Fruit fly (Drosophila melanogaster) whole organism, embryonic: ENCODE results near the gene CG14277.

Experiments used
- ATbp ChIP-seq: fragments of 200-800 bp; sonication (Bioruptor generic); optimal IDR thresholded peaks from 2 replicates; lab custom pipeline; 2017; ENCODE audit warnings: missing biosample characterization, mild to moderate bottlenecking, missing genetic modification characterization, missing genetic modification reagents
- Ada2b ChIP-seq: fragments of 200-800 bp; sonication (Bioruptor generic); IDR thresholded peaks from 2 replicates; pipeline ENCODE4 v1.3.6; 2022; ENCODE audit warnings: missing biosample characterization, missing genetic modification characterization
- Asciz ChIP-seq: fragments of 200-800 bp; sonication (Bioruptor generic); optimal IDR thresholded peaks from 2 replicates; lab custom pipeline; 2017; ENCODE audit warnings: missing biosample characterization, mild to moderate bottlenecking, missing genetic modification characterization, missing genetic modification reagents
- CG10147 ChIP-seq: fragments of 200-800 bp; sonication (Bioruptor generic); optimal IDR thresholded peaks from 2 replicates; lab custom pipeline; 2019; ENCODE audit warnings: missing biosample characterization, mild to moderate bottlenecking, missing genetic modification characterization, moderate library complexity
- CG10267 ChIP-seq: fragments of 200-800 bp; sonication (Bioruptor generic); optimal IDR thresholded peaks from 2 replicates; lab custom pipeline; 2018; ENCODE audit warnings: missing biosample characterization, mild to moderate bottlenecking, missing genetic modification characterization, moderate library complexity
- CG10543 ChIP-seq: fragments of 200-800 bp; sonication (Bioruptor generic); optimal IDR thresholded peaks from 3 replicates; lab custom pipeline; 2017; ENCODE audit warnings: missing biosample characterization, mild to moderate bottlenecking, missing genetic modification characterization, moderate library complexity
- CG10979 ChIP-seq: fragments of 200-800 bp; sonication (Bioruptor generic); optimal IDR thresholded peaks from 2 replicates; lab custom pipeline; 2018; ENCODE audit warnings: missing biosample characterization, mild to moderate bottlenecking, missing genetic modification characterization, moderate library complexity
- CG11398 ChIP-seq: fragments of 200-800 bp; sonication (Bioruptor generic); optimal IDR thresholded peaks from 2 replicates; lab custom pipeline; 2016; ENCODE audit warnings: missing biosample characterization, missing genetic modification characterization
- CG11504 ChIP-seq: fragments of 200-800 bp; sonication (Bioruptor generic); optimal IDR thresholded peaks from 3 replicates; lab custom pipeline; 2019; ENCODE audit warnings: missing biosample characterization, mild to moderate bottlenecking, missing genetic modification characterization, moderate library complexity
- CG13123 ChIP-seq: fragments of 200-800 bp; sonication (Bioruptor generic); optimal IDR thresholded peaks from 2 replicates; lab custom pipeline; 2016; ENCODE audit warnings: missing biosample characterization, missing genetic modification characterization
- CG14441 ChIP-seq: fragments of 200-800 bp; sonication (Bioruptor generic); IDR thresholded peaks from 2 replicates; pipeline ENCODE4 v1.3.6; 2022; ENCODE audit warnings: missing biosample characterization, missing genetic modification characterization
- CG15269 ChIP-seq: fragments of 200-800 bp; sonication (Bioruptor generic); optimal IDR thresholded peaks from 2 replicates; lab custom pipeline; 2018; ENCODE audit warnings: missing biosample characterization, mild to moderate bottlenecking, missing genetic modification characterization, moderate library complexity
- CG15479 ChIP-seq: fragments of 200-800 bp; sonication (Bioruptor generic); optimal IDR thresholded peaks from 3 replicates; lab custom pipeline; 2019; ENCODE audit warnings: missing biosample characterization, mild to moderate bottlenecking, missing genetic modification characterization, moderate library complexity
- CG1603 ChIP-seq: fragments of 200-800 bp; sonication (Bioruptor generic); optimal IDR thresholded peaks from 2 replicates; lab custom pipeline; 2019; ENCODE audit warnings: missing biosample characterization, mild to moderate bottlenecking, missing genetic modification characterization, moderate library complexity
- CG30403 ChIP-seq: fragments of 200-800 bp; sonication (Bioruptor generic); optimal IDR thresholded peaks from 3 replicates; lab custom pipeline; 2016; ENCODE audit warnings: missing biosample characterization, missing genetic modification characterization
- CG3847 ChIP-seq: fragments of 200-800 bp; sonication (Bioruptor generic); IDR thresholded peaks from 2 replicates; pipeline ENCODE4 v1.3.6; 2022; ENCODE audit warnings: missing biosample characterization, missing genetic modification characterization
- CG4854 ChIP-seq: fragments of 200-800 bp; sonication (Bioruptor generic); optimal IDR thresholded peaks from 2 replicates; lab custom pipeline; 2016; ENCODE audit warnings: missing biosample characterization, missing genetic modification characterization, inconsistent platforms
- CG5953 ChIP-seq: fragments of 200-800 bp; sonication (Bioruptor generic); IDR thresholded peaks from 2 replicates; pipeline ENCODE4 v1.3.6; 2022; ENCODE audit warnings: missing biosample characterization, missing genetic modification characterization
- CG6272 ChIP-seq: fragments of 200-800 bp; sonication (Bioruptor generic); IDR thresholded peaks from 2 replicates; pipeline ENCODE4 v1.3.6; 2022; ENCODE audit warnings: missing biosample characterization, missing genetic modification characterization
- CG6689 ChIP-seq: fragments of 200-800 bp; sonication (Bioruptor generic); IDR thresholded peaks from 2 replicates; pipeline ENCODE4 v1.3.6; 2022; ENCODE audit warnings: missing biosample characterization, missing genetic modification characterization
- CG6791 ChIP-seq: fragments of 200-800 bp; sonication (Bioruptor generic); IDR thresholded peaks from 3 replicates; pipeline ENCODE4 v1.3.6; 2022; ENCODE audit warnings: missing biosample characterization, missing genetic modification characterization; ENCODE audit not compliant: partially characterized antibody
- CG6854 ChIP-seq: fragments of 200-800 bp; sonication (Bioruptor generic); optimal IDR thresholded peaks from 3 replicates; lab custom pipeline; 2017; ENCODE audit warnings: missing biosample characterization, mild to moderate bottlenecking, missing genetic modification characterization
- CG8359 ChIP-seq: fragments of 200-800 bp; sonication (Bioruptor generic); optimal IDR thresholded peaks from 2 replicates; lab custom pipeline; 2017; ENCODE audit warnings: missing biosample characterization, mild to moderate bottlenecking, missing genetic modification characterization, borderline replicate concordance
- CG8944 ChIP-seq: fragments of 200-800 bp; sonication (Bioruptor generic); optimal IDR thresholded peaks from 3 replicates; lab custom pipeline; 2016; ENCODE audit warnings: missing biosample characterization, missing genetic modification characterization
- Dek ChIP-seq: fragments of 200-800 bp; sonication (Bioruptor generic); optimal IDR thresholded peaks from 3 replicates; lab custom pipeline; 2019; ENCODE audit warnings: missing biosample characterization, mild to moderate bottlenecking, missing genetic modification characterization, moderate library complexity
- Drgx ChIP-seq: fragments of 200-800 bp; sonication (Bioruptor generic); IDR thresholded peaks from 2 replicates; pipeline ENCODE4 v1.3.6; 2022; ENCODE audit warnings: missing biosample characterization, missing genetic modification characterization
- Ets65A ChIP-seq: fragments of 200-800 bp; sonication (Bioruptor generic); peaks from one replicate; lab custom pipeline; 2016; ENCODE audit warnings: missing biosample characterization, missing genetic modification characterization
- Hr78 ChIP-seq, 2 experiments: fragments of 200-800 bp in 1 of 2; fragments of >200 bp in 1 of 2; sonication (Bioruptor generic) in 1 of 2; optimal IDR thresholded peaks; 2 replicates each; lab custom pipeline; 2017 to 2019; ENCODE audit warnings: missing biosample characterization in 2 of 2, missing genetic modification characterization in 2 of 2, mild to moderate bottlenecking in 1 of 2, moderate library complexity in 1 of 2
- NC2β ChIP-seq: fragments of 200-800 bp; sonication (Bioruptor generic); optimal IDR thresholded peaks from 2 replicates; lab custom pipeline; 2016; ENCODE audit warnings: missing biosample characterization, missing genetic modification characterization
- Xrp1 ChIP-seq: fragments of 200-800 bp; sonication (Bioruptor generic); IDR thresholded peaks from 2 replicates; pipeline ENCODE4 v1.3.6; 2022; ENCODE audit warnings: missing biosample characterization, missing genetic modification characterization
- ac ChIP-seq: fragments of 200-800 bp; sonication (Bioruptor generic); optimal IDR thresholded peaks from 3 replicates; lab custom pipeline; 2017; ENCODE audit warnings: missing biosample characterization, mild to moderate bottlenecking, missing genetic modification characterization
- bsh ChIP-seq, 2 experiments: fragments of 200-800 bp; sonication (Bioruptor generic); optimal IDR thresholded peaks; 2 replicates each; lab custom pipeline; 2017 to 2018; ENCODE audit warnings: mild to moderate bottlenecking in 2 of 2, missing biosample characterization in 2 of 2, missing genetic modification characterization in 2 of 2, moderate library complexity in 1 of 2
- chinmo ChIP-seq: fragments of 200-800 bp; sonication (Bioruptor generic); IDR thresholded peaks from 4 replicates; pipeline ENCODE4 v1.3.6; 2022; ENCODE audit warnings: missing biosample characterization, missing genetic modification characterization; ENCODE audit not compliant: partially characterized antibody
- ci ChIP-seq: fragments of 200-800 bp; sonication (Bioruptor generic); IDR thresholded peaks from 3 replicates; pipeline ENCODE4 v1.3.6; 2022; ENCODE audit warnings: missing biosample characterization, missing genetic modification characterization
- cwo ChIP-seq: fragments of 200-800 bp; sonication (Bioruptor generic); optimal IDR thresholded peaks from 3 replicates; lab custom pipeline; 2017; ENCODE audit warnings: missing biosample characterization, missing genetic modification characterization, mild to moderate bottlenecking, moderate library complexity, missing genetic modification reagents
- dpn ChIP-seq, 2 experiments: fragments of 200-800 bp; sonication (Bioruptor generic); optimal IDR thresholded peaks; 3 replicates each; lab custom pipeline; 2016; ENCODE audit warnings: missing biosample characterization in 2 of 2, missing genetic modification characterization in 2 of 2
- gem ChIP-seq: fragments of 200-800 bp; sonication (Bioruptor generic); optimal IDR thresholded peaks from 2 replicates; lab custom pipeline; 2019; ENCODE audit warnings: missing biosample characterization, mild to moderate bottlenecking, missing genetic modification characterization, moderate library complexity
- ind ChIP-seq: fragments of 200-800 bp; sonication (Bioruptor generic); optimal IDR thresholded peaks from 3 replicates; lab custom pipeline; 2016; ENCODE audit warnings: missing biosample characterization, missing genetic modification characterization
- jigr1 ChIP-seq: fragments of 200-800 bp; sonication (Bioruptor generic); IDR thresholded peaks from 3 replicates; pipeline ENCODE4 v1.3.6; 2022; ENCODE audit warnings: missing biosample characterization, missing genetic modification characterization
- lab ChIP-seq: fragments of 200-800 bp; sonication (Bioruptor generic); optimal IDR thresholded peaks from 3 replicates; lab custom pipeline; 2017; ENCODE audit warnings: missing biosample characterization, missing genetic modification characterization, mild to moderate bottlenecking, moderate library complexity, missing genetic modification reagents
- mirr ChIP-seq: fragments of 200-800 bp; sonication (Bioruptor generic); optimal IDR thresholded peaks from 3 replicates; lab custom pipeline; 2018; ENCODE audit warnings: missing biosample characterization, mild to moderate bottlenecking, missing genetic modification characterization
- nom ChIP-seq: fragments of 200-800 bp; sonication (Bioruptor generic); optimal IDR thresholded peaks from 2 replicates; lab custom pipeline; 2017; ENCODE audit warnings: missing biosample characterization, missing genetic modification characterization, mild to moderate bottlenecking, moderate library complexity, missing genetic modification reagents
- peb ChIP-seq: fragments of 200-800 bp; sonication (Bioruptor generic); IDR thresholded peaks from 2 replicates; pipeline ENCODE4 v1.3.6; 2022; ENCODE audit warnings: missing biosample characterization, missing genetic modification characterization
- sd ChIP-seq: fragments of 200-800 bp; sonication (Bioruptor generic); optimal IDR thresholded peaks from 3 replicates; lab custom pipeline; 2018; ENCODE audit warnings: missing biosample characterization, mild to moderate bottlenecking, missing genetic modification characterization, moderate library complexity
- sens ChIP-seq: fragments of 200-800 bp; sonication (Bioruptor generic); peaks from one replicate; lab custom pipeline; 2016; ENCODE audit warnings: missing biosample characterization, missing genetic modification characterization
- sens-2 ChIP-seq: fragments of 200-800 bp; sonication (Bioruptor generic); IDR thresholded peaks from 2 replicates; pipeline ENCODE4 v1.3.6; 2022; ENCODE audit warnings: missing biosample characterization, missing genetic modification characterization
- slou ChIP-seq: fragments of 200-800 bp; sonication (Bioruptor generic); optimal IDR thresholded peaks from 3 replicates; lab custom pipeline; 2016; ENCODE audit warnings: missing biosample characterization, missing genetic modification characterization
- sug ChIP-seq: fragments of 200-800 bp; optimal IDR thresholded peaks from 2 replicates; lab custom pipeline; 2019; ENCODE audit warnings: missing biosample characterization, mild to moderate bottlenecking, missing genetic modification characterization, moderate library complexity
- tna ChIP-seq: fragments of 200-800 bp; sonication (Bioruptor generic); IDR thresholded peaks from 2 replicates; pipeline ENCODE4 v1.3.6; 2022; ENCODE audit warnings: missing biosample characterization, missing genetic modification characterization; ENCODE audit not compliant: partially characterized antibody
- vvl ChIP-seq: fragments of 200-800 bp; sonication (Bioruptor generic); IDR thresholded peaks from 2 replicates; pipeline ENCODE4 v1.3.6; 2022; ENCODE audit warnings: missing biosample characterization, missing genetic modification characterization

CG14277 gene

DNA sequence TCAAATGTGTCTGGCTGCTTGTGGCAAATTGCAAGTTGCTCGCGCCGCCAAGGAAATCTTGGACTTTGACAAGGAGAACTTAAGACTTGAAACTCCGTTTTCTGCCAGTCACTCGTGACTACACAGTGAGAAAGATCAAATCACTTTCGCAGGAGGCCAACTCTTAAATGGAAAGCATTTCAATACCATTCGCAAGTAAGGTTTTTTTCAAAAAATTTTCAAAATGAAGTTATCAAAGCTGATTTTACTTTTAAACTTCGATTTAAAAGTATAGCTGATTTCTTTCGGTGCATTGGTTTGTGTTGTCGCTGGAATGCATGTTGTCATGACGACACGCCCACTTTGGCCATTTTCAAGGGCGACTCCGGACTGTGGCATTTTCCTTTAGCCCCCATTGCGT lies 9.9 kb upstream of the CG14277 start (continued):
- TF ChIP-seq nom (peak; percentile 90), sens-2 (GFP tag; lab: Robert Waterston, UW) (0 out of 2 replicates have a peak, but pooled peaks have one; percentile 17), Ets65A (GFP tag; lab: Kevin White, UChicago) (peak; percentile 80), CG5953 (GFP tag; lab: Robert Waterston, UW) (no peak), CG6854 (no peak), CG15269 (tag; lab: Kevin White, UChicago) (no peak), Xrp1 (0 out of 2 replicates have a peak, but pooled peaks have one; percentile 33), Drgx (GFP tag; lab: Robert Waterston, UW) (peak; percentile 87), CG13123 (GFP tag; lab: Kevin White, UChicago) (no peak), gem (tag; lab: Kevin White, UChicago) (peak; percentile 45), dpn (GFP tag; optimal IDR thresholded peaks at IDR 0.05; lab: Kevin White, UChicago) (peak in 1 of 2 experiments; percentile 30), CG15479 (no peak), Hr78 (GFP tag; optimal IDR thresholded peaks at IDR 0.05; lab: Kevin White, UChicago) (no peak), ind (GFP tag; lab: Kevin White, UChicago) (peak; percentile 13), sens (peak; percentile 58), ac (GFP tag; lab: Kevin White, UChicago) (no peak), peb (GFP tag; lab: Robert Waterston, UW) (no peak), CG11504 (peak; percentile 16), CG8359 (GFP tag; lab: Kevin White, UChicago) (no peak), CG6689 (GFP tag; lab: Robert Waterston, UW) (peak; percentile 28; the same call in 1 of the 2 replicates), ci (GFP tag; lab: Robert Waterston, UW) (peak; percentile 55; the same call in 1 of the 3 replicates), bsh (GFP tag; optimal IDR thresholded peaks at IDR 0.05; lab: Kevin White, UChicago) (peak; percentile 39 to 91), CG30403 (GFP tag; lab: Kevin White, UChicago) (peak; percentile 5), CG14441 (GFP tag; lab: Robert Waterston, UW) (0 out of 2 replicates have a peak, but pooled peaks have one; percentile 13), CG10979 (tag; lab: Kevin White, UChicago) (peak; percentile 26), CG10267 (tag; lab: Kevin White, UChicago) (peak; percentile 6), CG1603 (tag; lab: Kevin White, UChicago) (peak; percentile 32), Ada2b (0 out of 2 replicates have a peak, but pooled peaks have one; percentile 24), jigr1 (GFP tag; lab: Robert Waterston, UW) (no peak), tna (no peak)

DNA sequence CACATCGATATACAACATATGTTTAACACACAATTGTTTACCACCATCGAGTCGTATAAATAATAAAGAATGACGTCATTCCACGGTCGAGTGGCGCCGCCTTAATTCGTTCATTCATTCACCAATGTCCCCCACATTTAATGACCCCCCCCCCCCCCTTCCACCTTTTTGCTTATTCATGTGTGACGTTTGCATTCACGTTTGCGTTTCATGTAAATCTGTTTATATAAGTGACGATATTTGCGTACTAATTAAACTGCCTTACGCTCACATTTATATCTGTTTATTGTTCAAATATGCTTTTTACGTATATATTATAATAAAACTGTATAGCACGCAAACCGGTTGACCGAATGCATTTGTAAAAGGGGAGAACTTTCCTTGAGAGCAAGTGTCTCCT lies 8.7 kb upstream of the CG14277 start:
- TF ChIP-seq chinmo (GFP tag; lab: Robert Waterston, UW): peak; percentile 92; the same call in 3 of the 4 replicates
- peak; percentile 77 for TF ChIP-seq vvl
- no peak for TF ChIP-seq CG3847 (GFP tag; lab: Robert Waterston, UW)
- TF ChIP-seq CG8944 (GFP tag; lab: Kevin White, UChicago): no peak
- TF ChIP-seq CG10147 (GFP tag; lab: Kevin White, UChicago): peak; percentile 3
- peak; percentile 60 for TF ChIP-seq cwo
- peak; percentile 56 for TF ChIP-seq sd
- no peak for TF ChIP-seq slou
- TF ChIP-seq sug (tag; lab: Kevin White, UChicago): peak; percentile 22
- TF ChIP-seq CG6272 (GFP tag; lab: Robert Waterston, UW): no peak
- peak; percentile 19 for TF ChIP-seq Asciz (GFP tag; lab: Kevin White, UChicago)
- no peak for TF ChIP-seq ATbp
- no peak for TF ChIP-seq CG6791
- TF ChIP-seq Dek: no peak
- TF ChIP-seq NC2β: no peak
- peak; percentile 26 for TF ChIP-seq lab (GFP tag; lab: Kevin White, UChicago)
- no peak for TF ChIP-seq CG11398 (GFP tag; lab: Kevin White, UChicago)
- TF ChIP-seq mirr (GFP tag; lab: Kevin White, UChicago): peak; percentile 26
- TF ChIP-seq CG15269 (tag; lab: Kevin White, UChicago): peak; percentile 10
- no peak for TF ChIP-seq CG4854 (GFP tag; lab: Kevin White, UChicago)
- TF ChIP-seq CG10543 (GFP tag; lab: Kevin White, UChicago): peak; percentile 48
